Worm (Caenorhabditis elegans): Measurements from ENCODE around the gene nhr-131.

nhr-131 gene

ce11 chrV:524058-524457 lies 29.9 kb downstream of the nhr-131 start, which contains the start of gene lipl-3:
Gene lipl-3 (minus strand): TSS chrV:524218.
- TF ChIP-seq ceh-30 (tag; optimal IDR thresholded peaks at IDR 0.05) (no peak), syd-9 (tag; optimal IDR thresholded peaks at IDR 0.05) (no peak), ceh-6 (GFP tag; optimal IDR thresholded peaks at IDR 0.05) (no peak), lin-11 (tag; optimal IDR thresholded peaks at IDR 0.05) (no peak), dmd-4 (tag; optimal IDR thresholded peaks at IDR 0.05; ENCODE audit: borderline replicate concordance) (no peak), unc-3 (GFP tag; conservative IDR thresholded peaks at IDR 0.05) (no peak), unc-3 (tag; optimal IDR thresholded peaks at IDR 0.05) (no peak), dve-1 (tag; optimal IDR thresholded peaks at IDR 0.05) (no peak), lim-6 (tag; optimal IDR thresholded peaks at IDR 0.05) (no peak), ceh-19 (GFP tag; optimal IDR thresholded peaks at IDR 0.05) (no peak), hlh-6 (tag; optimal IDR thresholded peaks at IDR 0.05) (no peak), zip-5 (tag; optimal IDR thresholded peaks at IDR 0.05) (no peak), pha-2 (tag; optimal IDR thresholded peaks at IDR 0.05) (no peak), elt-4 (tag; optimal IDR thresholded peaks at IDR 0.05) (no peak)

DNA sequence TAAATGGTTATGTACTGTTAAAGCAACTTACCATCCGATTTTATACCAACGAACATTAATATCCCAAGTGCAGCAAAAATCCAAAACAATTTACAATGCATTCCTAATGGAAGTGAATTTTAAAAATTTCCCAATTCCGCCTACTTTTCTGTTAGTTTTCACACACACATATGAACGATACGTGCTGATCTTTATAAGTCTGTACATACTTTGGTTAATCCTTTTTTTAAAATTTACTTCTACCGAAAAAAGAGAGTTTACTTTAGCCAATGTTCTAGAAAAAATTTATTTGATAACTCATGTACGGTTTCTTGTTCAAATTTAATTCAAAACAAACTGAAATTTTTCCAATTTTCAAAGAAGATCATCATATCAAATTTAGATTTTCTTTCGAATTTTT lies 30.9 kb downstream of the nhr-131 start, which contains the start of gene R11G11.16:
R11G11.16 (minus strand) TSS at position 101 of the 400 bp plus-strand sequence.
- TF ChIP-seq unc-3 (GFP tag; conservative IDR thresholded peaks at IDR 0.05) (no peak), unc-3 (tag; optimal IDR thresholded peaks at IDR 0.05) (no peak), pag-3 (tag; optimal IDR thresholded peaks at IDR 0.05; ENCODE audit: borderline replicate concordance) (no peak), pha-2 (tag; optimal IDR thresholded peaks at IDR 0.05) (no peak)

ce11 chrV:527602-528001 lies 33.4 kb downstream of the nhr-131 start, which contains the start of gene srw-108:
Gene srw-108 (plus strand): TSS chrV:527902.
- TF ChIP-seq nhr-11 (tag; optimal IDR thresholded peaks at IDR 0.05) (no peak), K09A11.1 (tag; optimal IDR thresholded peaks at IDR 0.05; ENCODE audit: insufficient read depth) (no peak), hlh-13 (GFP tag; optimal IDR thresholded peaks at IDR 0.05) (no peak), ceh-24 (tag; optimal IDR thresholded peaks at IDR 0.05) (no peak)

ce11 chrV:532046-532445 lies 37.9 kb downstream of the nhr-131 start, which contains the start of gene nhr-58:
Gene nhr-58 (plus strand): TSS chrV:532259.
- TF ChIP-seq unc-55 (GFP tag; optimal IDR thresholded peaks at IDR 0.05) (peak; percentile 67), ceh-45 (GFP tag; IDR thresholded peaks at IDR 0.05) (no peak), nhr-11 (tag; optimal IDR thresholded peaks at IDR 0.05) (no peak), pat-9 (tag; optimal IDR thresholded peaks at IDR 0.05) (no peak), nfya-1 (tag; optimal IDR thresholded peaks at IDR 0.05) (peak; percentile 34), lin-11 (tag; optimal IDR thresholded peaks at IDR 0.05) (no peak), ahr-1 (tag; optimal IDR thresholded peaks at IDR 0.05) (no peak), T23F11.4 (GFP tag; optimal IDR thresholded peaks at IDR 0.05) (no peak), fax-1 (tag; optimal IDR thresholded peaks at IDR 0.05) (no peak), ceh-34 (tag; optimal IDR thresholded peaks at IDR 0.05) (no peak), elt-2 (tag; optimal IDR thresholded peaks at IDR 0.05) (peak; percentile 72), ama-1 (optimal IDR thresholded peaks at IDR 0.05) (no peak), pax-1 (tag; optimal IDR thresholded peaks at IDR 0.05) (peak; percentile 21), fkh-10 (GFP tag; optimal IDR thresholded peaks at IDR 0.05) (no peak), madf-2 (tag; optimal IDR thresholded peaks at IDR 0.05) (no peak), tbx-2 (tag; optimal IDR thresholded peaks at IDR 0.05) (peak; percentile 38), pha-2 (tag; optimal IDR thresholded peaks at IDR 0.05) (no peak), ceh-31 (tag; optimal IDR thresholded peaks at IDR 0.05) (peak; percentile 38), C08G9.2 (tag; optimal IDR thresholded peaks at IDR 0.05) (no peak), hlh-8 (tag; optimal IDR thresholded peaks at IDR 0.05) (no peak), npax-4 (tag; optimal IDR thresholded peaks at IDR 0.05) (no peak), Y22D7AL.16 (tag; optimal IDR thresholded peaks at IDR 0.05) (no peak), ets-4 (tag; optimal IDR thresholded peaks at IDR 0.05) (no peak)
